Worm (Caenorhabditis elegans): Measurements from ENCODE around the gene stt-3.

The stt-3 gene

DNA sequence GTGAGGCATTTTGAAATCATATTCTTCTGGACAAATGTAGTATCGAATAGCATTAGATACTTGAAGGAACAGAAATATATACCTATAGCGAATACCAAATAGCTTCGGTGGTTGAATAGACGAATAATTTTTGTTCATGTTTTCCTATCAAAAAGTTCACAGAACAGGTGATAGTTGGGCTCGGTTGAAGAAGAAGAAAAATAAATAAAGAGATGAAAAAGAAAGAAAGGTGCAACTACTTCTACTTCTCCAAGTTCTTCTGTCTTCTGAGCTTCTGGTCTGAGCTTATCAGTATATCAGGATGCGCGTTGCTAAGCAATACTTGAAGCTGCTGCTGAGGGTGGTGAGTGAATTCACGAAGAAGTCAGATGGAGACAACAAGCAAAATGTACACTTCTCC lies 34.5 kb upstream of the stt-3 start, which contains the start of gene C23G10.10:
Gene C23G10.10 (minus strand): TSS at position 101 of the 400 bp plus-strand sequence.
- TF ChIP-seq nhr-11 (tag; optimal IDR thresholded peaks at IDR 0.05), result no peak

DNA sequence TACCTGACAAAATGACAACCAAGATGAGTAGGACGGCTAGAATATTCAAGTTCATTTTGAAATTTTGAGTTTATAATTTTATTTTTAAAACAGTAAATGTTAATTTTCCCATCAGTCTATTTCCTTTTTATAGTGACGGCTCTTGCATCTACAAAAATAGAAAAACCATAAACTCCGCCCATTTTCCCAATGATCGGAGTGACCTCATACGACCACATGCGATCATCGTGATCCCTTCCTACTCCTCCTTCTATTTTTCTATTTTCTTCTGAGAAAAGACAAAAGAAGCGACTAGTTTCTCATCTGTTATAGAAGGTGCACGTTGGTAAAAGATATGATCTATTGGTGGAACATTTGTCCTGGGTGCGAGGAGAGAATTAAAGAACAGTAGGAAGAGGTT lies 33.0 kb upstream of the stt-3 start, which contains the start of gene C23G10.11:
Gene C23G10.11 (minus strand): TSS at position 101 of the 400 bp plus-strand sequence.
- TF ChIP-seq peb-1 (tag; optimal IDR thresholded peaks at IDR 0.05) (no peak), ztf-11 (tag; optimal IDR thresholded peaks at IDR 0.05) (no peak), nhr-23 (tag; optimal IDR thresholded peaks at IDR 0.05) (no peak), nhr-21 (tag; optimal IDR thresholded peaks at IDR 0.05) (no peak), snpc-4 (tag; optimal IDR thresholded peaks at IDR 0.05) (no peak), aly-2 (tag; optimal IDR thresholded peaks at IDR 0.05) (no peak), nhr-11 (tag; optimal IDR thresholded peaks at IDR 0.05) (no peak), ZK546.5 (tag; optimal IDR thresholded peaks at IDR 0.05) (no peak), mbf-1 (tag; optimal IDR thresholded peaks at IDR 0.05) (no peak), fos-1 (tag; optimal IDR thresholded peaks at IDR 0.05) (no peak), egl-27 (tag; optimal IDR thresholded peaks at IDR 0.05) (no peak), ztf-4 (tag; optimal IDR thresholded peaks at IDR 0.05) (no peak), R02D3.7 (tag; optimal IDR thresholded peaks at IDR 0.05) (no peak)

ce11 chrIII:6215943-6216342 lies 32.5 kb upstream of the stt-3 start:
- TF ChIP-seq nhr-10 (tag; optimal IDR thresholded peaks at IDR 0.05) (no peak), nhr-21 (tag; optimal IDR thresholded peaks at IDR 0.05) (peak; percentile 57), fos-1 (tag; optimal IDR thresholded peaks at IDR 0.05) (no peak), nhr-23 (tag; optimal IDR thresholded peaks at IDR 0.05) (no peak), blmp-1 (tag; optimal IDR thresholded peaks at IDR 0.05; ENCODE audit: insufficient read depth) (peak; percentile 41), sma-3 (GFP tag; optimal IDR thresholded peaks at IDR 0.05) (no peak), Y55F3AM.14 (GFP tag; optimal IDR thresholded peaks at IDR 0.05) (no peak), sma-9 (GFP tag; optimal IDR thresholded peaks at IDR 0.05) (peak; percentile 56), sma-9 (tag; optimal IDR thresholded peaks at IDR 0.05) (no peak), F13H6.1 (tag; optimal IDR thresholded peaks at IDR 0.05) (no peak)

DNA sequence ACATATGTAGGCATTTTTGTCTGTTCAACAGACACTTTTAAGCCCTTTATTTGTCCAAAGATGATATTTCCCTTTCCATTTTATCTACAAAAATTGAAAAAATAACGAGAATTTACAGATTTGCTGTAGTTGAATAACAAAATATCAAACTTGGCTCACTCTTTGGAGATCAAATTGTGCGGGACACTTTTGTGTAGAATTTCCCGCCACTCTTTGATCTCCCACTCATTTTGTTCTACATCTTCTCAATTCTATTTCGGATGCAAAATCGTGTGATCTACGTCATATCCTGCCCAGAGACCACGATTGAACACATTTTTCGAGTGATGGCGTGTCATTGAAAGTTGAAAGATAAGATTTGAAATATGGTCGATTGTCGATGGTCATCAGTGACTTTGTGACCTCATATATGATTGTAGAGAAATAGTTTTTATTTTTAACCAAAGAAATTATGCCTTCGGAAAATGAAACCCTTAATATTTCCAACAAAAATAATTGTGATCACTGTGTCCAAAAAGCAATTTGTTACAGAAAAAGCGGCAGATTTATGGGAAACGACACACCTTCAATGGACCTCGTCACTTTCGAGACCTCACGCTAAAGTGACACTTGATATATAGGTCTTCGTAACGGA lies 31.5 kb upstream of the stt-3 start, which contains the start of gene hot-4:
Gene hot-4 (plus strand): TSS at position 584 of the 634 bp plus-strand sequence.
- no peak for TF ChIP-seq zag-1 (tag; optimal IDR thresholded peaks at IDR 0.05)
- TF ChIP-seq nhr-11 (tag; optimal IDR thresholded peaks at IDR 0.05), result no peak
- TF ChIP-seq ceh-16 (tag; optimal IDR thresholded peaks at IDR 0.05), result no peak
- no peak for TF ChIP-seq snpc-4 (tag; optimal IDR thresholded peaks at IDR 0.05)
- TF ChIP-seq nhr-23 (tag; optimal IDR thresholded peaks at IDR 0.05), result no peak
- TF ChIP-seq unc-39 (tag; optimal IDR thresholded peaks at IDR 0.05), result no peak
- TF ChIP-seq gmeb-1 (tag; optimal IDR thresholded peaks at IDR 0.05), result no peak
- no peak for TF ChIP-seq lsy-2 (tag; optimal IDR thresholded peaks at IDR 0.05)
- no peak for TF ChIP-seq ZK546.5 (tag; optimal IDR thresholded peaks at IDR 0.05)
- no peak for TF ChIP-seq Y55F3AM.14 (GFP tag; optimal IDR thresholded peaks at IDR 0.05)
- no peak for TF ChIP-seq ztf-1 (GFP tag; conservative IDR thresholded peaks at IDR 0.05)
- no peak for TF ChIP-seq C34F6.9 (tag; optimal IDR thresholded peaks at IDR 0.05)
- TF ChIP-seq unc-62 (GFP tag; optimal IDR thresholded peaks at IDR 0.05), result no peak
- TF ChIP-seq dmd-4 (tag; optimal IDR thresholded peaks at IDR 0.05), result no peak
- no peak for TF ChIP-seq nhr-6 (tag; optimal IDR thresholded peaks at IDR 0.05)
- no peak for TF ChIP-seq egl-27 (tag; optimal IDR thresholded peaks at IDR 0.05)
- no peak for TF ChIP-seq ceh-82 (tag; optimal IDR thresholded peaks at IDR 0.05)
- no peak for TF ChIP-seq aly-2 (tag; optimal IDR thresholded peaks at IDR 0.05)
- TF ChIP-seq nhr-10 (tag; optimal IDR thresholded peaks at IDR 0.05), result no peak
- no peak for TF ChIP-seq F13H6.1 (tag; optimal IDR thresholded peaks at IDR 0.05)

DNA sequence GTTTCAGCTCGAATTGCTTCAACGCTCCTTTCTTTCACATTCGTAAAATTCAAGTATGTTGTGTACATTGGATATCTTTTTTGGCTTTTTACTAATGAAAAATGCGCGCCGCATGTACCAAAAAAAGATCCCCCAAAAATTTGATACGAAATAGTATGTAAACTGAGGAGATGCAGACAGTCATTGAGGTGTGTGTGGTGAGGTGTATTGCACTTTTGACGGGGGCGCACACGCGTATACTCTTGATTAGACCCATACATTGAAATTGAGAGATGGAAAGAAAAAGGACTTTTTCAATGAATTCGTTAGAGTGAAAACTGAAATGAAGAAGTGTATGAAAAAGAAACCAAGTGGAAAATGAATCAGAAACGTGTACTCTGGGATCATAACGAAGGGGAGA lies 27.0 kb upstream of the stt-3 start:
- TF ChIP-seq elt-3 (tag; optimal IDR thresholded peaks at IDR 0.05), result no peak
- no peak for TF ChIP-seq unc-39 (tag; optimal IDR thresholded peaks at IDR 0.05)
- TF ChIP-seq nhr-237 (tag; optimal IDR thresholded peaks at IDR 0.05), result no peak
- no peak for TF ChIP-seq skn-1 (tag; optimal IDR thresholded peaks at IDR 0.05)
- peak; percentile 8 for TF ChIP-seq unc-55 (GFP tag; optimal IDR thresholded peaks at IDR 0.05)
- no peak for TF ChIP-seq mbf-1 (tag; optimal IDR thresholded peaks at IDR 0.05)
- no peak for TF ChIP-seq F13H6.1 (tag; optimal IDR thresholded peaks at IDR 0.05)

Measured in whole organism, L2 larva.